Worm (Caenorhabditis elegans): ENCODE measurements around the gene C33H5.13.

- TF ChIP-seq unc-120 (tag; optimal IDR thresholded peaks at IDR 0.05; ENCODE audit: poor library complexity, severe bottlenecking), result no peak
- no peak for TF ChIP-seq bed-3 (GFP tag; optimal IDR thresholded peaks at IDR 0.05)
- TF ChIP-seq nhr-237 (tag; optimal IDR thresholded peaks at IDR 0.05), result no peak
- TF ChIP-seq lsy-2 (tag; optimal IDR thresholded peaks at IDR 0.05), result no peak
- no peak for TF ChIP-seq snpc-4 (tag; optimal IDR thresholded peaks at IDR 0.05)
- no peak for TF ChIP-seq elt-1 (tag; optimal IDR thresholded peaks at IDR 0.05; ENCODE audit: borderline replicate concordance, insufficient read depth)
- no peak for TF ChIP-seq mab-5 (tag; optimal IDR thresholded peaks at IDR 0.05)
- no peak for TF ChIP-seq nhr-76 (tag; optimal IDR thresholded peaks at IDR 0.05)
- no peak for TF ChIP-seq nhr-28 (tag; optimal IDR thresholded peaks at IDR 0.05)
- TF ChIP-seq unc-62 (GFP tag; optimal IDR thresholded peaks at IDR 0.05), result no peak
- no peak for TF ChIP-seq lin-13 (tag; optimal IDR thresholded peaks at IDR 0.05)
- no peak for TF ChIP-seq ztf-11 (tag; optimal IDR thresholded peaks at IDR 0.05)
- no peak for TF ChIP-seq blmp-1 (tag; optimal IDR thresholded peaks at IDR 0.05)
These were observed 49.2 kb upstream of the C33H5.13 start for ce11 chrIV:7841218-7841617.

Data from whole organism, mixed stage, embryonic.